Worm (Caenorhabditis elegans) whole organism, young adult: ENCODE data around the gene clec-144.

Experiments
- B0019.2 ChIP-seq: fragments of 200-800 bp; sonication (Bioruptor generic); conservative IDR thresholded peaks from 2 replicates; pipeline ENCODE4 v1.3.6; 2022; ENCODE audit warnings: missing genetic modification reagents, missing genetic modification characterization, missing compliant biosample characterization
- B0035.1 ChIP-seq: sonication (generic microtip); optimal IDR thresholded peaks from 2 replicates; lab custom pipeline; 2016; ENCODE audit warnings: missing genetic modification characterization, mild to moderate bottlenecking, missing compliant biosample characterization, missing genotype, missing genetic modification reagents
- D2030.7 ChIP-seq: fragments of 200-800 bp; sonication (Bioruptor generic); IDR thresholded peaks from 2 replicates; pipeline ENCODE4 v1.3.6; 2022; ENCODE audit warnings: missing genetic modification reagents, missing genetic modification characterization, missing compliant biosample characterization
- F33H1.4 ChIP-seq: fragments of 200-800 bp; sonication (Bioruptor generic); IDR thresholded peaks from 2 replicates; pipeline ENCODE4 v1.3.6; 2022; ENCODE audit warnings: missing genetic modification reagents, missing genetic modification characterization, missing compliant biosample characterization
- F39B2.1 ChIP-seq: fragments of 200-800 bp; sonication (Bioruptor generic); IDR thresholded peaks from 2 replicates; pipeline ENCODE4 v1.3.6; 2022; ENCODE audit warnings: missing genetic modification reagents, missing genetic modification characterization, missing compliant biosample characterization
- F49E8.2 ChIP-seq: sonication (generic microtip); optimal IDR thresholded peaks from 3 replicates; lab custom pipeline; 2017; ENCODE audit warnings: missing genetic modification characterization, mild to moderate bottlenecking, missing compliant biosample characterization, antibody characterized with exemption, moderate library complexity; ENCODE audit not compliant: insufficient read depth
- Y56A3A.18 ChIP-seq: fragments of 200-800 bp; sonication (Bioruptor generic); IDR thresholded peaks from 2 replicates; pipeline ENCODE4 v1.3.6; 2022; ENCODE audit warnings: missing genetic modification reagents, missing genetic modification characterization, missing compliant biosample characterization
- ama-1 ChIP-seq, 3 experiments: fragments of 150-350 bp in 1 of 3; sonication (generic microtip) in 2 of 3; optimal IDR thresholded peaks; 2 replicates each; lab custom pipeline; 2014 to 2018; ENCODE audit warnings: missing biosample characterization in 2 of 3, missing genetic modification characterization in 2 of 3, missing genetic modification reagents in 2 of 3
- athp-1 ChIP-seq: sonication (generic microtip); optimal IDR thresholded peaks from 2 replicates; lab custom pipeline; 2017; ENCODE audit warnings: mild to moderate bottlenecking, missing genetic modification characterization, missing compliant biosample characterization
- bed-2 ChIP-seq: fragments of 200-800 bp; sonication (Bioruptor generic); IDR thresholded peaks from 2 replicates; pipeline ENCODE4 v1.3.6; 2022; ENCODE audit warnings: missing genetic modification reagents, missing genetic modification characterization, missing compliant biosample characterization
- cebp-1 ChIP-seq, 2 experiments: fragments of 200-800 bp in 1 of 2; sonication (Bioruptor generic) in 1 of 2; sonication (generic microtip) in 1 of 2; IDR thresholded peaks in 1 of 2; optimal IDR thresholded peaks in 1 of 2; 2 replicates each; pipeline versions ENCODE4 v1.3.6 to Lab custom; 2017 to 2022; ENCODE audit warnings: missing compliant biosample characterization in 2 of 2, missing genetic modification characterization in 2 of 2, mild to moderate bottlenecking in 1 of 2, missing genetic modification reagents in 1 of 2, moderate library complexity in 1 of 2
- cebp-2 ChIP-seq: fragments of 200-800 bp; sonication (Bioruptor generic); IDR thresholded peaks from 2 replicates; pipeline ENCODE4 v1.3.6; 2022; ENCODE audit warnings: missing genetic modification characterization, missing compliant biosample characterization
- ceh-91 ChIP-seq: fragments of 200-800 bp; sonication (Bioruptor generic); IDR thresholded peaks from 2 replicates; pipeline ENCODE4 v1.3.6; 2022; ENCODE audit warnings: missing genetic modification reagents, missing genetic modification characterization, missing compliant biosample characterization
- dox-1 ChIP-seq: fragments of 200-800 bp; sonication (Bioruptor generic); IDR thresholded peaks from 2 replicates; pipeline ENCODE4 v1.3.6; 2022; ENCODE audit warnings: missing genetic modification reagents, missing genetic modification characterization, missing compliant biosample characterization
- efl-1 ChIP-seq: fragments of 150-350 bp; optimal IDR thresholded peaks from 2 replicates; lab custom pipeline; 2014; ENCODE audit warnings: missing biosample characterization, missing genetic modification reagents, missing genetic modification characterization
- him-1 ChIP-seq: sonication (generic microtip); optimal IDR thresholded peaks from 2 replicates; lab custom pipeline; 2016; ENCODE audit warnings: missing genotype, missing genetic modification reagents, missing genetic modification characterization, missing compliant biosample characterization
- hrde-1 ChIP-seq: sonication (generic microtip); optimal IDR thresholded peaks from 2 replicates; lab custom pipeline; 2016; ENCODE audit warnings: missing genetic modification characterization, mild to moderate bottlenecking, missing compliant biosample characterization, moderate library complexity, missing genotype, missing genetic modification reagents, borderline replicate concordance
- lin-54 ChIP-seq: fragments of 200-800 bp; sonication (Bioruptor generic); optimal IDR thresholded peaks from 2 replicates; lab custom pipeline; 2018; ENCODE audit warnings: mild to moderate bottlenecking, missing genetic modification characterization, missing compliant biosample characterization
- lsl-1 ChIP-seq: fragments of 200-800 bp; sonication (Bioruptor generic); optimal IDR thresholded peaks from 2 replicates; lab custom pipeline; 2018; ENCODE audit warnings: mild to moderate bottlenecking, missing genetic modification characterization, moderate library complexity, missing compliant biosample characterization
- lsy-27 ChIP-seq: sonication (generic microtip); optimal IDR thresholded peaks from 2 replicates; lab custom pipeline; 2017; ENCODE audit warnings: missing genetic modification characterization, mild to moderate bottlenecking, missing compliant biosample characterization, antibody characterized with exemption, missing genotype, borderline replicate concordance; ENCODE audit not compliant: insufficient read depth
- madf-3 ChIP-seq: fragments of 200-800 bp; sonication (Bioruptor generic); IDR thresholded peaks from 2 replicates; pipeline ENCODE4 v1.3.6; 2022; ENCODE audit warnings: missing genetic modification reagents, missing genetic modification characterization, missing compliant biosample characterization
- madf-6 ChIP-seq: fragments of 200-800 bp; sonication (Bioruptor generic); IDR thresholded peaks from 2 replicates; pipeline ENCODE4 v1.3.6; 2022; ENCODE audit warnings: missing genetic modification reagents, missing genetic modification characterization, missing compliant biosample characterization
- madf-8 ChIP-seq: fragments of 200-800 bp; sonication (Bioruptor generic); conservative IDR thresholded peaks from 2 replicates; pipeline ENCODE4 v1.3.6; 2022; ENCODE audit warnings: missing genetic modification reagents, missing genetic modification characterization, missing compliant biosample characterization
- mcd-1 ChIP-seq: fragments of 200-800 bp; sonication (Bioruptor generic); IDR thresholded peaks from 2 replicates; pipeline ENCODE4 v1.3.6; 2022; ENCODE audit warnings: missing genetic modification reagents, missing genetic modification characterization, missing compliant biosample characterization
- nhr-179 ChIP-seq: sonication (generic microtip); optimal IDR thresholded peaks from 2 replicates; lab custom pipeline; 2016; ENCODE audit warnings: mild to moderate bottlenecking, missing genetic modification characterization, missing compliant biosample characterization
- rcor-1 ChIP-seq: fragments of 200-800 bp; sonication (Bioruptor generic); IDR thresholded peaks from 2 replicates; pipeline ENCODE4 v1.3.6; 2022; ENCODE audit warnings: missing genetic modification reagents, missing genetic modification characterization, missing compliant biosample characterization
- rec-8 ChIP-seq, 2 experiments: sonication (generic microtip); optimal IDR thresholded peaks; 2 replicates each; lab custom pipeline; 2016; ENCODE audit warnings: mild to moderate bottlenecking in 2 of 2, missing genetic modification characterization in 2 of 2, missing genetic modification reagents in 2 of 2, missing genotype in 2 of 2, missing biosample characterization in 1 of 2, missing compliant biosample characterization in 1 of 2, moderate library complexity in 1 of 2
- sdz-38 ChIP-seq: sonication (generic microtip); optimal IDR thresholded peaks from 2 replicates; lab custom pipeline; 2016; ENCODE audit warnings: missing genotype, missing genetic modification characterization, missing compliant biosample characterization
- snpc-1.3 ChIP-seq: sonication (generic microtip); optimal IDR thresholded peaks from 2 replicates; lab custom pipeline; 2017; ENCODE audit warnings: missing genetic modification characterization, mild to moderate bottlenecking, missing compliant biosample characterization, antibody characterized with exemption, moderate library complexity, missing genotype, missing genetic modification reagents; ENCODE audit not compliant: insufficient read depth
- unc-130 ChIP-seq: sonication (generic microtip); optimal IDR thresholded peaks from 2 replicates; lab custom pipeline; 2016; ENCODE audit warnings: missing genetic modification reagents, missing genetic modification characterization, missing compliant biosample characterization
- unc-62 ChIP-seq: fragments of 150-350 bp; optimal IDR thresholded peaks from 2 replicates; lab custom pipeline; 2014; ENCODE audit warnings: missing biosample characterization, missing genetic modification reagents, missing genetic modification characterization
- xnd-1 ChIP-seq: sonication (generic microtip); optimal IDR thresholded peaks from 2 replicates; lab custom pipeline; 2016; ENCODE audit warnings: missing genotype, missing genetic modification reagents, missing genetic modification characterization, missing compliant biosample characterization
- ztf-18 ChIP-seq: sonication (generic microtip); optimal IDR thresholded peaks from 2 replicates; lab custom pipeline; 2016; ENCODE audit warnings: missing genotype, mild to moderate bottlenecking, missing genetic modification characterization, missing compliant biosample characterization
- ztf-25 ChIP-seq: fragments of 200-800 bp; sonication (Bioruptor generic); IDR thresholded peaks from 2 replicates; pipeline ENCODE4 v1.3.6; 2022; ENCODE audit warnings: missing genetic modification reagents, missing genetic modification characterization, missing compliant biosample characterization
- ztf-28 ChIP-seq: fragments of 200-800 bp; sonication (Bioruptor generic); IDR thresholded peaks from 2 replicates; pipeline ENCODE4 v1.3.6; 2022; ENCODE audit warnings: missing genetic modification reagents, missing genetic modification characterization, missing compliant biosample characterization

The clec-144 gene

ce11 chrII:11860623-11861079 is 28.3 kb upstream of the clec-144 start, which contains the start of gene K12D12.5:
Gene K12D12.5 (plus strand): TSS chrII:11861029.
- peak; percentile 60 for TF ChIP-seq efl-1
- TF ChIP-seq cebp-2 (GFP tag; lab: Robert Waterston, UW), result 0 out of 2 replicates have a peak, but pooled peaks have one; percentile 17
- TF ChIP-seq xnd-1 (tag; lab: Kevin White, UChicago), result peak; percentile 64
- no peak for TF ChIP-seq lsy-27 (tag; lab: Kevin White, UChicago)
- peak; percentile 72 for TF ChIP-seq him-1
- peak; percentile 97 for TF ChIP-seq athp-1
- TF ChIP-seq D2030.7, result peak; percentile 54
- 0 out of 2 replicates have a peak, but pooled peaks have one; percentile 65 for TF ChIP-seq ztf-28
- TF ChIP-seq lin-54 (GFP tag; lab: Kevin White, UChicago), result peak; percentile 56
- peak; percentile 35; the same call in 1 of the 2 replicates for TF ChIP-seq B0019.2 (GFP tag; lab: Robert Waterston, UW)
- no peak for TF ChIP-seq ama-1 (optimal IDR thresholded peaks at IDR 0.05; lab: Kevin White, UChicago)
- TF ChIP-seq ama-1 (GFP tag; optimal IDR thresholded peaks at IDR 0.05; lab: Kevin White, UChicago), result no peak
- peak in 1 of 2 experiments; percentile 41 for TF ChIP-seq rec-8 (tag; optimal IDR thresholded peaks at IDR 0.05; lab: Kevin White, UChicago)
- no peak for TF ChIP-seq B0035.1 (tag; lab: Kevin White, UChicago)
- peak; percentile 66; the same call in 1 of the 2 replicates for TF ChIP-seq ztf-25 (GFP tag; lab: Robert Waterston, UW)
- TF ChIP-seq mcd-1 (GFP tag; lab: Robert Waterston, UW), result 0 out of 2 replicates have a peak, but pooled peaks have one; percentile 27
- TF ChIP-seq snpc-1.3 (tag; lab: Kevin White, UChicago), result peak; percentile 1
- peak; percentile 92 for TF ChIP-seq lsl-1 (GFP tag; lab: Kevin White, UChicago)
- TF ChIP-seq nhr-179 (tag; lab: Kevin White, UChicago), result no peak
- TF ChIP-seq cebp-1 (GFP tag; IDR thresholded peaks at IDR 0.05; lab: Robert Waterston, UW), result peak; percentile 23; the same call in 1 of the 2 replicates
- TF ChIP-seq cebp-1 (tag; optimal IDR thresholded peaks at IDR 0.05; lab: Kevin White, UChicago), result no peak
- peak; percentile 64; the same call in 1 of the 2 replicates for TF ChIP-seq F33H1.4 (GFP tag; lab: Robert Waterston, UW)
- TF ChIP-seq unc-130, result peak; percentile 64
- peak; percentile 29 for TF ChIP-seq ztf-18 (tag; lab: Kevin White, UChicago)
- TF ChIP-seq unc-62 (GFP tag; lab: Kevin White, UChicago), result no peak
- no peak for TF ChIP-seq sdz-38 (tag; lab: Kevin White, UChicago)
- TF ChIP-seq ceh-91 (GFP tag; lab: Robert Waterston, UW), result 0 out of 2 replicates have a peak, but pooled peaks have one; percentile 56
- TF ChIP-seq Y56A3A.18 (GFP tag; lab: Robert Waterston, UW), result no peak
- peak; percentile 56 for TF ChIP-seq hrde-1 (tag; lab: Kevin White, UChicago)
- peak; percentile 40 for TF ChIP-seq F49E8.2 (tag; lab: Kevin White, UChicago)
- TF ChIP-seq madf-6 (GFP tag; lab: Robert Waterston, UW), result peak; percentile 80
- TF ChIP-seq dox-1, result peak; percentile 61
- TF ChIP-seq madf-3 (GFP tag; lab: Robert Waterston, UW), result 0 out of 2 replicates have a peak, but pooled peaks have one; percentile 30
- TF ChIP-seq madf-8, result peak; percentile 62
- peak; percentile 67 for TF ChIP-seq bed-2 (GFP tag; lab: Robert Waterston, UW)
- TF ChIP-seq rcor-1 (GFP tag; lab: Robert Waterston, UW), result 0 out of 2 replicates have a peak, but pooled peaks have one; percentile 24

- no peak for TF ChIP-seq F39B2.1 (GFP tag; lab: Robert Waterston, UW)
Measured at ce11 chrII:11859833-11860232, 27.5 kb upstream of the clec-144 start.
